Worm (Caenorhabditis elegans) whole organism, L2 larva: ENCODE results near the gene rgs-3.

Experiments
- C34F6.9 ChIP-seq: fragments of 150-350 bp; optimal IDR thresholded peaks from 2 replicates; lab custom pipeline; 2014; ENCODE audit warnings: missing biosample characterization, missing genetic modification characterization
- F13H6.1 ChIP-seq: sonication (generic microtip); optimal IDR thresholded peaks from 2 replicates; lab custom pipeline; 2016; ENCODE audit warnings: missing genetic modification characterization, missing compliant biosample characterization
- alr-1 ChIP-seq: fragments of 150-350 bp; optimal IDR thresholded peaks from 2 replicates; lab custom pipeline; 2014; ENCODE audit warnings: missing biosample characterization, missing genetic modification characterization
- aly-2 ChIP-seq: fragments of 150-350 bp; optimal IDR thresholded peaks from 2 replicates; lab custom pipeline; 2014; ENCODE audit warnings: missing biosample characterization, missing genetic modification characterization
- blmp-1 ChIP-seq: sonication (generic microtip); optimal IDR thresholded peaks from 2 replicates; lab custom pipeline; 2017; ENCODE audit warnings: missing genetic modification characterization, mild to moderate bottlenecking, missing compliant biosample characterization, antibody characterized with exemption, moderate library complexity; ENCODE audit not compliant: insufficient read depth
- ceh-16 ChIP-seq: fragments of 150-350 bp; optimal IDR thresholded peaks from 2 replicates; lab custom pipeline; 2014; ENCODE audit warnings: missing biosample characterization, missing genetic modification characterization
- ceh-82 ChIP-seq: fragments of 150-350 bp; optimal IDR thresholded peaks from 2 replicates; lab custom pipeline; 2014; ENCODE audit warnings: missing biosample characterization, missing genetic modification characterization
- crh-2 ChIP-seq: sonication (generic microtip); optimal IDR thresholded peaks from 2 replicates; lab custom pipeline; 2017; ENCODE audit warnings: missing biosample characterization, missing genetic modification characterization
- dmd-4 ChIP-seq: sonication (generic microtip); optimal IDR thresholded peaks from 2 replicates; lab custom pipeline; 2017; ENCODE audit warnings: missing biosample characterization, missing genetic modification characterization
- elt-1 ChIP-seq: fragments of 150-350 bp; optimal IDR thresholded peaks from 2 replicates; lab custom pipeline; 2014; ENCODE audit warnings: missing biosample characterization, missing genetic modification characterization
- fos-1 ChIP-seq: fragments of 150-350 bp; optimal IDR thresholded peaks from 2 replicates; lab custom pipeline; 2014; ENCODE audit warnings: missing biosample characterization, missing genetic modification characterization
- gmeb-1 ChIP-seq: fragments of 150-350 bp; optimal IDR thresholded peaks from 2 replicates; lab custom pipeline; 2014; ENCODE audit warnings: missing biosample characterization, missing genetic modification characterization
- lin-11 ChIP-seq: fragments of 150-350 bp; sonication (generic microtip); optimal IDR thresholded peaks from 2 replicates; lab custom pipeline; 2014; ENCODE audit warnings: missing biosample characterization, missing genetic modification characterization, inconsistent platforms, mixed read lengths
- lsy-2 ChIP-seq, 2 experiments: fragments of 150-350 bp in 1 of 2; sonication (generic microtip) in 1 of 2; optimal IDR thresholded peaks; 2 replicates each; lab custom pipeline; 2014 to 2017; ENCODE audit warnings: missing biosample characterization in 2 of 2, missing genetic modification characterization in 2 of 2
- mab-5 ChIP-seq: fragments of 150-350 bp; optimal IDR thresholded peaks from 2 replicates; lab custom pipeline; 2014; ENCODE audit warnings: missing biosample characterization, missing genetic modification characterization
- mbf-1 ChIP-seq: sonication (generic microtip); optimal IDR thresholded peaks from 2 replicates; lab custom pipeline; 2017; ENCODE audit warnings: missing biosample characterization, missing genetic modification characterization
- nhr-10 ChIP-seq: sonication (generic microtip); optimal IDR thresholded peaks from 2 replicates; lab custom pipeline; 2017; ENCODE audit warnings: missing biosample characterization, missing genetic modification characterization
- nhr-11 ChIP-seq: fragments of 150-350 bp; optimal IDR thresholded peaks from 2 replicates; lab custom pipeline; 2014; ENCODE audit warnings: missing biosample characterization, missing genetic modification characterization
- nhr-129 ChIP-seq: fragments of 150-350 bp; optimal IDR thresholded peaks from 2 replicates; lab custom pipeline; 2014; ENCODE audit warnings: missing biosample characterization, missing genetic modification characterization
- nhr-237 ChIP-seq: fragments of 150-350 bp; optimal IDR thresholded peaks from 2 replicates; lab custom pipeline; 2014; ENCODE audit warnings: missing biosample characterization, missing genetic modification characterization
- nhr-25 ChIP-seq: fragments of 150-350 bp; sonication (generic microtip); optimal IDR thresholded peaks from 3 replicates; lab custom pipeline; 2014; ENCODE audit warnings: missing biosample characterization, missing genetic modification characterization
- nhr-6 ChIP-seq: fragments of 150-350 bp; optimal IDR thresholded peaks from 2 replicates; lab custom pipeline; 2014; ENCODE audit warnings: missing biosample characterization, missing genetic modification characterization
- peb-1 ChIP-seq: fragments of 150-350 bp; optimal IDR thresholded peaks from 2 replicates; lab custom pipeline; 2014; ENCODE audit warnings: missing biosample characterization, missing genetic modification characterization
- sem-4 ChIP-seq: fragments of 150-350 bp; optimal IDR thresholded peaks from 2 replicates; lab custom pipeline; 2014; ENCODE audit warnings: missing biosample characterization, missing genetic modification reagents, missing genetic modification characterization
- skn-1 ChIP-seq: sonication (generic microtip); optimal IDR thresholded peaks from 2 replicates; lab custom pipeline; 2017; ENCODE audit warnings: missing biosample characterization, missing genetic modification characterization
- sma-9 ChIP-seq, 2 experiments: fragments of 150-350 bp in 1 of 2; sonication (generic microtip) in 1 of 2; optimal IDR thresholded peaks; 2 replicates each; lab custom pipeline; 2014 to 2016; ENCODE audit warnings: missing genetic modification characterization in 2 of 2, mild to moderate bottlenecking in 1 of 2, missing biosample characterization in 1 of 2, missing compliant biosample characterization in 1 of 2, missing genetic modification reagents in 1 of 2, moderate library complexity in 1 of 2
- unc-39 ChIP-seq: fragments of 150-350 bp; optimal IDR thresholded peaks from 2 replicates; lab custom pipeline; 2014; ENCODE audit warnings: missing biosample characterization, missing genetic modification characterization
- unc-55 ChIP-seq: fragments of 150-350 bp; sonication (generic microtip); optimal IDR thresholded peaks from 3 replicates; lab custom pipeline; 2014; ENCODE audit warnings: missing biosample characterization, missing genetic modification reagents, missing genetic modification characterization
- unc-62 ChIP-seq: fragments of 150-350 bp; optimal IDR thresholded peaks from 2 replicates; lab custom pipeline; 2014; ENCODE audit warnings: missing biosample characterization, missing genetic modification reagents, missing genetic modification characterization
- zag-1 ChIP-seq: fragments of 150-350 bp; optimal IDR thresholded peaks from 2 replicates; lab custom pipeline; 2014; ENCODE audit warnings: missing biosample characterization, missing genetic modification characterization
- ztf-1 ChIP-seq: fragments of 200-800 bp; sonication (Bioruptor generic); conservative IDR thresholded peaks from 2 replicates; pipeline ENCODE4 v1.3.6; 2022; ENCODE audit warnings: missing genetic modification characterization, missing compliant biosample characterization
- ztf-11 ChIP-seq: sonication (generic microtip); optimal IDR thresholded peaks from 2 replicates; lab custom pipeline; 2017; ENCODE audit warnings: missing biosample characterization, missing genetic modification characterization

The rgs-3 gene

DNA sequence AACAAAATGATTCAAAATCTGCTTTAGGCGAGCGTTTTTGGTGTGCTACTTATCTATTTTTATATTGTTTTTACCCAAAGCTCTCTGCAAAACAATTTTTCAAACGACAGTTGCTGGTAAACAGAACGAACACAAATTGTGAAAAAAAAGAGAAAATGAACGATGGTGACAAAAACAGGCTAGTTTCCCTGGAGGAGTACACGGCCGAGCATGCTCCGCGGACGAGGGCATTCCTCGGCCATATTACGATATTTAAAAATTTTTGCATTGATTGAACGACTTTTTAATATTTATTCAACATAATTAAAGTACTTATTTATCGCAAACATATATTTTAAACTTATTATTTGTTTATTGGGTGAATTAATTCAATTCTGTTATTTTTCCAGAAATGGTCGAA is 2.2 kb upstream of the rgs-3 start, which contains the start of the genes tpp-2 and rbbp-5:
Gene tpp-2 (minus strand): TSS at position 157 of the 400 bp plus-strand sequence.
Gene rbbp-5 (plus strand): TSS at position 390 of the 400 bp plus-strand sequence.
- TF ChIP-seq ztf-1 (GFP tag; lab: Robert Waterston, UW) (no peak), gmeb-1 (peak; percentile 56), zag-1 (tag; lab: Kevin White, UChicago) (no peak), crh-2 (tag; lab: Kevin White, UChicago) (peak; percentile 63), unc-55 (GFP tag; lab: Kevin White, UChicago) (no peak), sma-9 (GFP tag; optimal IDR thresholded peaks at IDR 0.05; lab: Kevin White, UChicago) (peak; percentile 68), sma-9 (tag; optimal IDR thresholded peaks at IDR 0.05; lab: Kevin White, UChicago) (no peak), blmp-1 (no peak), peb-1 (tag; lab: Kevin White, UChicago) (no peak), C34F6.9 (peak; percentile 60), elt-1 (tag; lab: Kevin White, UChicago) (no peak), fos-1 (tag; lab: Kevin White, UChicago) (peak; percentile 40), lsy-2 (tag; optimal IDR thresholded peaks at IDR 0.05; lab: Kevin White, UChicago) (peak; percentile 19 to 83), mbf-1 (tag; lab: Kevin White, UChicago) (no peak), unc-39 (tag; lab: Kevin White, UChicago) (no peak), nhr-6 (no peak), lin-11 (tag; lab: Kevin White, UChicago) (peak; percentile 3), skn-1 (peak; percentile 63)

DNA sequence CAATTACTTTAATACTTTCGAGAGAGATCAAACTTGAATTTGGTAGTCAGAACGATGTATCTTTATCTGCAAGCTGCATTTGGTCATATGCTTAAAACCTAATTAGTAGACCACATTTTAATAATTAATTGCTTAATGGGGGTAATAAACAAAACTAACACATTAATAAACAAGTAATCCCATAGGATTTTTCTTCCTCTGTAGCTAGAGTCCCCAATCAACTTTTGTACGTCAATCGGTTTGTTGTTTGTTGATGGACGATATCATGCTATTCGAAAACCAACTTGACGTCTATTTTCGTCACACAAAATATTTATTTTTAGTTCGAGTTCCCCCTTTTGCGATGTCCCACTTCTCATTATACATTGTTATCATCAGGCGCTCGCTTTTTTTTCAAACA is 1.9 kb downstream of the rgs-3 start:
- TF ChIP-seq nhr-25 (no peak), dmd-4 (tag; lab: Kevin White, UChicago) (no peak), ceh-82 (tag; lab: Kevin White, UChicago) (no peak), aly-2 (no peak), F13H6.1 (tag; lab: Kevin White, UChicago) (no peak), blmp-1 (no peak), ztf-11 (no peak), nhr-237 (no peak), nhr-11 (tag; lab: Kevin White, UChicago) (no peak), ceh-16 (tag; lab: Kevin White, UChicago) (no peak)
- TF ChIP-seq, all 48 proteins: peak for 0

DNA sequence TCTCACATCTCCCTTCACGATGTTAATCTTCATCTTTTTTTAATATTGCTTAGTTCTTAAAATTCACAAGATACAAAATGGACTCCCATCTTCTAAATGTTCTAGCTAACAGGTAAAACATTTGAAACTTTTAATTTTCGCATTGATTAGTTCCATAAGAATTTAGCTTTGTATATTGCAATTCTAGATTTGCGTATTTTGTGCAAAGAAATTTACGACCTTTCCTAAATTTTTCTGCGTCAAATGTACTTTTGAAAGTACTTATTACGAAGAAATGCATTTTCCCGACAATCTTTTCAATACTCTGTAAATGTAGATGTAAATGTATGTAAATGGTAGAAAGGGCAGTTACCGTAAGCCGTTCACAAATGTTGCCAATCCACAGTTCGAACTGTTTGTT is 4.4 kb downstream of the rgs-3 start:
- TF ChIP-seq alr-1 (tag; lab: Kevin White, UChicago), result no peak
- no peak for TF ChIP-seq skn-1

DNA sequence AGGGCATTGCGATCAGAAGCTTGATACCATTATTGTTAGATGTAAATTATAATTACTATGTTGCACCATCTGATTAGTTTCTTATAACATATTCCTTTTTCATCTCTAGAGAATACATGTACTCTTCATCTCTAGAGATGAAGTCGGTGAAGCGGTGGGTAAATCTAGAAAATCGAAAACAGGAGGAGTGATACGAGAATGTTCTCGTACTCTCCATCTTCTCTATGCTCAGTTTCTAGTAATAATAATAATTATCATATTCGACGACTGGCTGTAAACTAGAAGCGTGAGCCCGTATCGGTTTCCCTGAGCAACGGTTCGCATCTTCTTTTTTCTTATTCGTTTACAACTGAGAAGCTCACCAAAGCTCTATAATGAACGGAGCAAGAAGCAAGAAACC is 8.2 kb downstream of the rgs-3 start:
- TF ChIP-seq sem-4 (tag; lab: Kevin White, UChicago) (no peak), sma-9 (GFP tag; optimal IDR thresholded peaks at IDR 0.05; lab: Kevin White, UChicago) (no peak), sma-9 (tag; optimal IDR thresholded peaks at IDR 0.05; lab: Kevin White, UChicago) (no peak), unc-62 (GFP tag; lab: Kevin White, UChicago) (no peak), mab-5 (no peak)

DNA sequence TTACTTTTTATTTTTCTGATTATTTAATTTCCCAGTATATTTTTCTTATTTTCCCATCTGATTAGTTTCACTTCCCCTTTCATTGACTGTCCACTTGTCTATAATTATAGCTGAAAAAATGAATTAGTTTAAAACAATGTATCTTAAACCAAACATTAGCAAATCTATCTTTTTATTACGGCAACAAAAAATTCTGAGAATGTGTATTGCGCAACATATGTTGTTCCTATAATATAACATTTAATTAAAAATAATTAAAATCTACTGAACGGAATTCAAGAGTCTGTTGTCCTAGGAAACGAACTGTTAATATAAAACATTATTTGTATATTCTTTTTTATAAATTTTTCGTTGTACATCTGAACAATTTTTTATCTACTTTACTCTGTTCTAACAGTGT is 10.4 kb downstream of the rgs-3 start:
- TF ChIP-seq elt-1 (tag; lab: Kevin White, UChicago), result no peak
- TF ChIP-seq blmp-1, result no peak
- no peak for TF ChIP-seq ceh-16 (tag; lab: Kevin White, UChicago)
- no peak for TF ChIP-seq nhr-10 (tag; lab: Kevin White, UChicago)
- TF ChIP-seq nhr-25, result no peak

DNA sequence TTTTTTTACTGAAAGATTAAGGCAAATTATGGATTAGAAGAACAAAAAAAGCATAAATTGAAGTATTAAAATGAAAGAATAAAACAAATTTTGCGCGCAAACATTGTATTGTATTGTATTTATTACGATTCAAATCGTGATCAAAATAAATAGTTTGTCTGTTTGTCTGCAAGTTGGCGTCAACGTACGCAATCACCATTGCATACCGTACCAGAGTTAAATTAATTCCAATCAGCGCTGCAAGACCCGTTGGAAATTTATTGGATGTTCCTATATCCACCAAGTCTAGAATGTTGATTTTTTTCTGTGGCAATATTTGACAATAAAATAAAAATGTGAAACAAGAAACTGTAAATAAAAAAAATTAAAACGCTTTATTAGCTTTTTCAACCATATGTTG is 13.6 kb downstream of the rgs-3 start, which contains the start of gene heri-1:
Gene heri-1 (minus strand): TSS at position 8 of the 400 bp plus-strand sequence.
- TF ChIP-seq nhr-129 (tag; lab: Kevin White, UChicago) (no peak), nhr-237 (no peak)
